Worm (Caenorhabditis elegans): ENCODE measurements around the gene M05D6.3.

DNA sequence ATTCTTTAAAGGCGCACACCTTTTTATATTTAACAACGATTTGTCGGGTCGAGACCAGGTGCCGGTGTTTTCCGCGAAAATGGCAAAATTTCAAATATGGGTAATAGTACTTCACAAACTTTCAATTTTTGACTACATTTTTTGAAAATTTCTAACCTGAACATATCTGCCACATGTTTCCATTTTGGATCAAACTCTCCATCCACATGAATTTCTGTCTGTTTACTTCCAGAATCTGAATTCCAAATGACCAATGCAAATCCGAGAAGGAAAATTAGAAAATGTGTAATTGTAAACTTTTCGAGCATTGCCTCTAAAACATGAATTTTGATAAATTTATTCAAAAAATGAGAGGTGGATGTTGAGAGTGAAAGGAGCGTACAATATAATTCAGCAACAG, 4.6 kb downstream of the M05D6.3 start, which contains the start of gene lact-4:
- TF ChIP-seq sdz-38 (tag; optimal IDR thresholded peaks at IDR 0.05) (no peak), F57C9.4 (tag; optimal IDR thresholded peaks at IDR 0.05) (no peak), ets-4 (GFP tag; optimal IDR thresholded peaks at IDR 0.05) (no peak), nfya-1 (tag; optimal IDR thresholded peaks at IDR 0.05; ENCODE audit: borderline replicate concordance, insufficient read depth) (no peak)
